Fruit fly (Drosophila melanogaster) whole organism, wandering third instar larva: Measurements from ENCODE around the gene CG11593.

ENCODE experiments used
- Dif ChIP-seq: fragments of 200-275, 200-300 bp; sonication (Bioruptor generic); optimal IDR thresholded peaks from 2 replicates; lab custom pipeline; 2018; ENCODE audit warnings: missing biosample characterization, missing genetic modification characterization; ENCODE audit not compliant: partially characterized antibody
- dmrt93B ChIP-seq: fragments of 200-800 bp; sonication (Bioruptor generic); optimal IDR thresholded peaks from 2 replicates; lab custom pipeline; 2018; ENCODE audit warnings: missing biosample characterization, mild to moderate bottlenecking, missing genetic modification characterization

DNA sequence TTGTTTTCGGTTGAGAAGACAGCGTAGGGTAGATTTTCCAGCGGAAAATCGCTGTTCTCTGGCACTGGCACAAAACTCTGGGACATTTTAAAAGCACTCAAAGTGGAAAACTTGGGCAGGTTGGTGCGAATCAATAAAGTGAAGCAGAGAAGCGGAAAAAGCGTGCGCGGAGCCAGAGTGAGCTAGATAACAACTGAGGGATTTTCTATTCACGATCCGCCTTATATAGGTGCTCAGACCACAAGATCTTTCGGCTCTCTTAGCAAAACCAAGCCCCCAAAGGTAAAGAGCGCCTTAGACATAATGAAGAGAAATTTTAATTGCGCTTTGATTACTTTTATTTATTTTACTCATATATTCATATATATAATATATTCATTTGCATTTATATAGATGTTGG lies 33.5 kb upstream of the CG11593 start, which contains the start of gene Faa:
- TF ChIP-seq dmrt93B (GFP tag; lab: Kevin White, UChicago): no peak
- TF ChIP-seq Dif (GFP tag; lab: Kevin White, UChicago): no peak
